Fruit fly (Drosophila melanogaster) whole organism, pupa: Measurements from ENCODE around the gene CG13012.
A peak's percentile ranks its signal among the peaks of the same experiment; 100 is the strongest.

Experiments used
- CG10348 ChIP-seq: fragments of 200-800 bp; sonication (Bioruptor generic); IDR thresholded peaks from 2 replicates; pipeline ENCODE4 v1.3.6; 2022; ENCODE audit warnings: missing biosample characterization, missing genetic modification characterization
- CG12605 ChIP-seq: fragments of 200-800 bp; sonication (Bioruptor generic); IDR thresholded peaks from 2 replicates; pipeline ENCODE4 v1.3.6; 2022; ENCODE audit warnings: missing biosample characterization, missing genetic modification characterization
- CG13204 ChIP-seq: fragments of 200-800 bp; sonication (Bioruptor generic); optimal IDR thresholded peaks from 2 replicates; lab custom pipeline; 2018; ENCODE audit warnings: missing biosample characterization, mild to moderate bottlenecking, missing genetic modification characterization, moderate library complexity
- CG14655 ChIP-seq: fragments of 200-800 bp; sonication (Bioruptor generic); optimal IDR thresholded peaks from 3 replicates; lab custom pipeline; 2017; ENCODE audit warnings: mild to moderate bottlenecking, missing biosample characterization, missing genetic modification reagents, missing genetic modification characterization
- CG15710 ChIP-seq: fragments of 200-800 bp; sonication (Bioruptor generic); optimal IDR thresholded peaks from 2 replicates; lab custom pipeline; 2018; ENCODE audit warnings: missing biosample characterization, mild to moderate bottlenecking, missing genetic modification characterization, moderate library complexity
- CG17806 ChIP-seq: fragments of 200-800 bp; sonication (Bioruptor generic); optimal IDR thresholded peaks from 2 replicates; lab custom pipeline; 2018; ENCODE audit warnings: missing biosample characterization, mild to moderate bottlenecking, missing genetic modification characterization, moderate library complexity
- CG32121 ChIP-seq: fragments of 200-800 bp; sonication (Bioruptor generic); IDR thresholded peaks from 2 replicates; pipeline ENCODE4 v1.3.6; 2022; ENCODE audit warnings: missing biosample characterization, missing genetic modification characterization
- CG34367 ChIP-seq: fragments of 200-800 bp; sonication (Bioruptor generic); optimal IDR thresholded peaks from 2 replicates; lab custom pipeline; 2018; ENCODE audit warnings: missing biosample characterization, mild to moderate bottlenecking, missing genetic modification characterization
- CG4496 ChIP-seq: fragments of 200-800 bp; sonication (Bioruptor generic); IDR thresholded peaks from 3 replicates; pipeline ENCODE4 v1.3.6; 2022; ENCODE audit warnings: missing biosample characterization, missing genetic modification characterization
- CG8159 ChIP-seq: fragments of 200-800 bp; sonication (Bioruptor generic); optimal IDR thresholded peaks from 3 replicates; lab custom pipeline; 2018; ENCODE audit warnings: missing biosample characterization, mild to moderate bottlenecking, missing genetic modification characterization, moderate library complexity
- CG8301 ChIP-seq: fragments of 200-800 bp; sonication (Bioruptor generic); optimal IDR thresholded peaks from 2 replicates; lab custom pipeline; 2018; ENCODE audit warnings: missing biosample characterization, mild to moderate bottlenecking, missing genetic modification characterization
- CG9948 ChIP-seq: fragments of 200-800 bp; sonication (Bioruptor generic); optimal IDR thresholded peaks from 2 replicates; lab custom pipeline; 2018; ENCODE audit warnings: missing biosample characterization, mild to moderate bottlenecking, missing genetic modification characterization, moderate library complexity
- D1 ChIP-seq: fragments of 200-800 bp; sonication (Bioruptor generic); optimal IDR thresholded peaks from 2 replicates; lab custom pipeline; 2018; ENCODE audit warnings: missing biosample characterization, mild to moderate bottlenecking, missing genetic modification characterization, moderate library complexity
- EcR ChIP-seq: fragments of 200-800 bp; sonication (Bioruptor generic); optimal IDR thresholded peaks from 3 replicates; lab custom pipeline; 2019; ENCODE audit warnings: missing biosample characterization, missing genetic modification characterization, mild to moderate bottlenecking, moderate library complexity, missing genetic modification reagents
- Ets98B ChIP-seq: fragments of 200-800 bp; sonication (Bioruptor generic); IDR thresholded peaks from 2 replicates; pipeline ENCODE4 v1.3.6; 2022; ENCODE audit warnings: missing biosample characterization, missing genetic modification characterization
- Pif1A ChIP-seq: fragments of 200-800 bp; sonication (Bioruptor generic); optimal IDR thresholded peaks from 3 replicates; lab custom pipeline; 2016; ENCODE audit warnings: missing biosample characterization, missing genetic modification characterization
- Pif1B ChIP-seq: fragments of 200-800 bp; sonication (Bioruptor generic); optimal IDR thresholded peaks from 3 replicates; lab custom pipeline; 2016; ENCODE audit warnings: missing biosample characterization, missing genetic modification characterization
- Snoo ChIP-seq: fragments of 200-800 bp; sonication (Bioruptor generic); optimal IDR thresholded peaks from 3 replicates; lab custom pipeline; 2017; ENCODE audit warnings: missing biosample characterization, mild to moderate bottlenecking, missing genetic modification characterization, inconsistent platforms
- fd96Ca ChIP-seq: fragments of 200-800 bp; sonication (Bioruptor generic); IDR thresholded peaks from 3 replicates; pipeline ENCODE4 v1.3.6; 2022; ENCODE audit warnings: missing biosample characterization, missing genetic modification characterization
- gl ChIP-seq: fragments of 200-800 bp; sonication (Bioruptor generic); optimal IDR thresholded peaks from 2 replicates; lab custom pipeline; 2018; ENCODE audit warnings: missing biosample characterization, mild to moderate bottlenecking, missing genetic modification characterization
- rn ChIP-seq: fragments of 200-800 bp; sonication (Bioruptor generic); IDR thresholded peaks from 2 replicates; pipeline ENCODE4 v1.3.6; 2022; ENCODE audit warnings: missing biosample characterization, missing genetic modification characterization

Gene CG13012

dm6 chrX:16696614-16697519, 20.3 kb upstream of the CG13012 start:
- TF ChIP-seq CG10348 (GFP tag; lab: Robert Waterston, UW) (no peak), CG8301 (tag; lab: Kevin White, UChicago) (peak; percentile 39), Ets98B (GFP tag; lab: Robert Waterston, UW) (no peak), Snoo (tag; lab: Kevin White, UChicago) (peak; percentile 2), CG17806 (tag; lab: Kevin White, UChicago) (no peak), CG15710 (tag; lab: Kevin White, UChicago) (no peak), CG32121 (GFP tag; lab: Robert Waterston, UW) (no peak), fd96Ca (GFP tag; lab: Robert Waterston, UW) (no peak), CG13204 (GFP tag; lab: Kevin White, UChicago) (no peak), CG12605 (no peak), CG14655 (GFP tag; lab: Kevin White, UChicago) (peak; percentile 16), Pif1B (GFP tag; lab: Kevin White, UChicago) (no peak), D1 (tag; lab: Kevin White, UChicago) (no peak)

- no peak for TF ChIP-seq fd96Ca (GFP tag; lab: Robert Waterston, UW)
- no peak for TF ChIP-seq Snoo (tag; lab: Kevin White, UChicago)
- no peak for TF ChIP-seq CG12605
- TF ChIP-seq CG15710 (tag; lab: Kevin White, UChicago), result no peak
- TF ChIP-seq CG10348 (GFP tag; lab: Robert Waterston, UW), result no peak
- TF ChIP-seq Pif1B (GFP tag; lab: Kevin White, UChicago), result no peak
- no peak for TF ChIP-seq CG17806 (tag; lab: Kevin White, UChicago)
- TF ChIP-seq CG8301 (tag; lab: Kevin White, UChicago), result no peak
- no peak for TF ChIP-seq CG9948 (tag; lab: Kevin White, UChicago)
- TF ChIP-seq gl, result no peak
- no peak for TF ChIP-seq Ets98B (GFP tag; lab: Robert Waterston, UW)
- no peak for TF ChIP-seq EcR
- no peak for TF ChIP-seq D1 (tag; lab: Kevin White, UChicago)
- no peak for TF ChIP-seq CG34367 (tag; lab: Kevin White, UChicago)
- TF ChIP-seq CG4496 (GFP tag; lab: Robert Waterston, UW), result no peak
- TF ChIP-seq Pif1A (GFP tag; lab: Kevin White, UChicago), result no peak
- TF ChIP-seq, all 21 proteins: peak for 0
These were observed 19.2 kb upstream of the CG13012 start, which contains the start of gene CG4678 for dm6 chrX:16695658-16696181. Gene CG4678, plus strand, starts transcription at chrX:16696131.

dm6 chrX:16694959-16695358, 18.4 kb upstream of the CG13012 start, which contains the start of gene Septin4:
Gene Septin4, minus strand, starts transcription at chrX:16695173.
- TF ChIP-seq CG32121 (GFP tag; lab: Robert Waterston, UW) (no peak), rn (no peak), CG4496 (GFP tag; lab: Robert Waterston, UW) (0 out of 3 replicates have a peak, but pooled peaks have one; percentile 28), Ets98B (GFP tag; lab: Robert Waterston, UW) (no peak), CG8159 (tag; lab: Kevin White, UChicago) (no peak)

dm6 chrX:16694477-16694876, 17.9 kb upstream of the CG13012 start:
- TF ChIP-seq CG14655 (GFP tag; lab: Kevin White, UChicago), result peak; percentile 9
- TF ChIP-seq CG12605, result no peak
- no peak for TF ChIP-seq fd96Ca (GFP tag; lab: Robert Waterston, UW)
- no peak for TF ChIP-seq CG10348 (GFP tag; lab: Robert Waterston, UW)
- no peak for TF ChIP-seq Snoo (tag; lab: Kevin White, UChicago)
- TF ChIP-seq EcR, result no peak
- TF ChIP-seq CG8159 (tag; lab: Kevin White, UChicago), result no peak
- no peak for TF ChIP-seq gl
- TF ChIP-seq CG17806 (tag; lab: Kevin White, UChicago), result no peak

dm6 chrX:16693805-16694387, 17.3 kb upstream of the CG13012 start:
- TF ChIP-seq rn (no peak), CG13204 (GFP tag; lab: Kevin White, UChicago) (peak; percentile 55), gl (no peak), CG4496 (GFP tag; lab: Robert Waterston, UW) (0 out of 3 replicates have a peak, but pooled peaks have one; percentile 25)

- no peak for TF ChIP-seq Pif1B (GFP tag; lab: Kevin White, UChicago)
- TF ChIP-seq rn, result no peak
- no peak for TF ChIP-seq CG32121 (GFP tag; lab: Robert Waterston, UW)
- no peak for TF ChIP-seq CG8159 (tag; lab: Kevin White, UChicago)
- no peak for TF ChIP-seq CG17806 (tag; lab: Kevin White, UChicago)
- TF ChIP-seq CG34367 (tag; lab: Kevin White, UChicago), result no peak
- TF ChIP-seq fd96Ca (GFP tag; lab: Robert Waterston, UW), result no peak
- no peak for TF ChIP-seq CG9948 (tag; lab: Kevin White, UChicago)
- TF ChIP-seq CG14655 (GFP tag; lab: Kevin White, UChicago), result no peak
- no peak for TF ChIP-seq CG15710 (tag; lab: Kevin White, UChicago)
- TF ChIP-seq CG12605, result no peak
- TF ChIP-seq CG13204 (GFP tag; lab: Kevin White, UChicago), result no peak
- no peak for TF ChIP-seq EcR
- TF ChIP-seq CG4496 (GFP tag; lab: Robert Waterston, UW), result no peak
- no peak for TF ChIP-seq D1 (tag; lab: Kevin White, UChicago)
- no peak for TF ChIP-seq Pif1A (GFP tag; lab: Kevin White, UChicago)
- TF ChIP-seq Ets98B (GFP tag; lab: Robert Waterston, UW), result no peak
These were observed 15.8 kb upstream of the CG13012 start for dm6 chrX:16692325-16692724.
